Worm (Caenorhabditis elegans) whole organism, late embryonic: ENCODE results near the gene sru-38.

Experiments
- C38D4.7 ChIP-seq: fragments of 200-800 bp; sonication (Bioruptor generic); optimal IDR thresholded peaks from 2 replicates; lab custom pipeline; 2018; ENCODE audit warnings: mild to moderate bottlenecking, missing genetic modification characterization, moderate library complexity, missing compliant biosample characterization
- ahr-1 ChIP-seq: sonication (generic microtip); optimal IDR thresholded peaks from 2 replicates; lab custom pipeline; 2016; ENCODE audit warnings: missing genetic modification characterization, missing compliant biosample characterization
- ama-1 ChIP-seq: fragments of 150-350 bp; optimal IDR thresholded peaks from 2 replicates; lab custom pipeline; 2014
- ceh-14 ChIP-seq: sonication (generic microtip); optimal IDR thresholded peaks from 2 replicates; lab custom pipeline; 2016; ENCODE audit warnings: missing genotype, missing genetic modification characterization, missing compliant biosample characterization
- ceh-2 ChIP-seq: sonication (generic microtip); optimal IDR thresholded peaks from 2 replicates; lab custom pipeline; 2016; ENCODE audit warnings: missing genotype, missing genetic modification characterization, missing compliant biosample characterization
- ceh-24 ChIP-seq: sonication (generic microtip); optimal IDR thresholded peaks from 2 replicates; lab custom pipeline; 2016; ENCODE audit warnings: mild to moderate bottlenecking, missing genetic modification characterization, missing compliant biosample characterization
- ceh-30 ChIP-seq: fragments of 150-350 bp; optimal IDR thresholded peaks from 2 replicates; lab custom pipeline; 2014; ENCODE audit warnings: missing biosample characterization, missing genetic modification characterization
- ceh-31 ChIP-seq: sonication (generic microtip); optimal IDR thresholded peaks from 2 replicates; lab custom pipeline; 2016; ENCODE audit warnings: missing genetic modification characterization, missing compliant biosample characterization
- ceh-45 ChIP-seq: fragments of 200-800 bp; sonication (Bioruptor generic); IDR thresholded peaks from 2 replicates; pipeline ENCODE4 v1.3.6; 2022; ENCODE audit warnings: missing genetic modification reagents, missing genetic modification characterization, missing compliant biosample characterization
- ceh-48 ChIP-seq: sonication (generic microtip); optimal IDR thresholded peaks from 2 replicates; lab custom pipeline; 2016; ENCODE audit warnings: missing genetic modification characterization, inconsistent platforms, missing compliant biosample characterization
- ceh-6 ChIP-seq: fragments of 200-800 bp; sonication (Bioruptor generic); optimal IDR thresholded peaks from 2 replicates; lab custom pipeline; 2018; ENCODE audit warnings: mild to moderate bottlenecking, missing genetic modification characterization, missing compliant biosample characterization
- che-1 ChIP-seq: sonication (generic microtip); optimal IDR thresholded peaks from 2 replicates; lab custom pipeline; 2016; ENCODE audit warnings: mild to moderate bottlenecking, missing genetic modification characterization, missing compliant biosample characterization
- dve-1 ChIP-seq: sonication (generic microtip); optimal IDR thresholded peaks from 2 replicates; lab custom pipeline; 2017; ENCODE audit warnings: antibody characterized with exemption, mild to moderate bottlenecking, missing genetic modification characterization, missing compliant biosample characterization
- eyg-1 ChIP-seq: sonication (generic microtip); optimal IDR thresholded peaks from 2 replicates; lab custom pipeline; 2016; ENCODE audit warnings: missing genotype, missing genetic modification characterization, missing compliant biosample characterization
- fax-1 ChIP-seq: sonication (generic microtip); optimal IDR thresholded peaks from 2 replicates; lab custom pipeline; 2016; ENCODE audit warnings: missing genotype, missing genetic modification characterization, missing compliant biosample characterization
- fkh-10 ChIP-seq: fragments of 150-350 bp; optimal IDR thresholded peaks from 2 replicates; lab custom pipeline; 2014; ENCODE audit warnings: missing biosample characterization, missing genetic modification reagents, missing genetic modification characterization
- fkh-6 ChIP-seq: sonication (generic microtip); optimal IDR thresholded peaks from 2 replicates; lab custom pipeline; 2016; ENCODE audit warnings: missing genetic modification characterization, missing compliant biosample characterization
- hlh-13 ChIP-seq: fragments of 200-800 bp; sonication (Bioruptor generic); optimal IDR thresholded peaks from 2 replicates; lab custom pipeline; 2018; ENCODE audit warnings: mild to moderate bottlenecking, missing genetic modification characterization, missing compliant biosample characterization
- hlh-30 ChIP-seq: sonication (generic microtip); optimal IDR thresholded peaks from 2 replicates; lab custom pipeline; 2017; ENCODE audit warnings: antibody characterized with exemption, missing genetic modification characterization, missing compliant biosample characterization; ENCODE audit not compliant: insufficient read depth
- hlh-8 ChIP-seq: sonication (generic microtip); optimal IDR thresholded peaks from 2 replicates; lab custom pipeline; 2016; ENCODE audit warnings: missing genotype, missing genetic modification characterization, missing compliant biosample characterization
- lim-6 ChIP-seq: sonication (generic microtip); optimal IDR thresholded peaks from 2 replicates; lab custom pipeline; 2016; ENCODE audit warnings: missing genetic modification characterization, missing compliant biosample characterization
- lin-11 ChIP-seq: fragments of 200-800 bp; sonication (Bioruptor generic); optimal IDR thresholded peaks from 2 replicates; lab custom pipeline; 2018; ENCODE audit warnings: mild to moderate bottlenecking, missing genetic modification characterization, missing compliant biosample characterization
- madf-2 ChIP-seq: sonication (generic microtip); optimal IDR thresholded peaks from 2 replicates; lab custom pipeline; 2017; ENCODE audit warnings: missing genetic modification characterization, missing compliant biosample characterization
- mec-3 ChIP-seq: sonication (generic microtip); optimal IDR thresholded peaks from 2 replicates; lab custom pipeline; 2016; ENCODE audit warnings: borderline replicate concordance, missing genetic modification characterization, missing compliant biosample characterization
- nfya-1 ChIP-seq: sonication (generic microtip); optimal IDR thresholded peaks from 2 replicates; lab custom pipeline; 2017; ENCODE audit warnings: missing genetic modification characterization, mild to moderate bottlenecking, missing compliant biosample characterization, antibody characterized with exemption, moderate library complexity
- pax-1 ChIP-seq: fragments of 150-350 bp; optimal IDR thresholded peaks from 2 replicates; lab custom pipeline; 2014; ENCODE audit warnings: missing biosample characterization, missing genetic modification characterization
- pros-1 ChIP-seq: fragments of 150-350 bp; optimal IDR thresholded peaks from 2 replicates; lab custom pipeline; 2014; ENCODE audit warnings: missing biosample characterization, missing genetic modification reagents, missing genetic modification characterization
- ref-2 ChIP-seq: sonication (generic microtip); optimal IDR thresholded peaks from 2 replicates; lab custom pipeline; 2016; ENCODE audit warnings: missing genetic modification characterization, missing compliant biosample characterization
- rnt-1 ChIP-seq: sonication (generic microtip); optimal IDR thresholded peaks from 2 replicates; lab custom pipeline; 2016; ENCODE audit warnings: missing genetic modification characterization, missing compliant biosample characterization
- sox-4 ChIP-seq: sonication (generic microtip); optimal IDR thresholded peaks from 2 replicates; lab custom pipeline; 2017; ENCODE audit warnings: mild to moderate bottlenecking, missing genetic modification characterization, inconsistent platforms, missing compliant biosample characterization
- syd-9 ChIP-seq: sonication (generic microtip); optimal IDR thresholded peaks from 2 replicates; lab custom pipeline; 2016; ENCODE audit warnings: mild to moderate bottlenecking, missing genetic modification characterization, moderate library complexity, missing compliant biosample characterization
- tbx-2 ChIP-seq: sonication (generic microtip); optimal IDR thresholded peaks from 2 replicates; lab custom pipeline; 2016; ENCODE audit warnings: missing genetic modification characterization, missing compliant biosample characterization
- ttx-3 ChIP-seq: sonication (generic microtip); optimal IDR thresholded peaks from 2 replicates; lab custom pipeline; 2016; ENCODE audit warnings: missing genetic modification reagents, missing genetic modification characterization, missing compliant biosample characterization
- unc-3 ChIP-seq, 2 experiments: fragments of 200-800 bp in 1 of 2; sonication (Bioruptor generic) in 1 of 2; sonication (generic microtip) in 1 of 2; conservative IDR thresholded peaks in 1 of 2; optimal IDR thresholded peaks in 1 of 2; 2 replicates each; pipeline versions ENCODE4 v1.3.6 to Lab custom; 2016 to 2022; ENCODE audit warnings: missing compliant biosample characterization in 2 of 2, missing genetic modification characterization in 2 of 2, missing genetic modification reagents in 1 of 2
- unc-42 ChIP-seq: sonication (generic microtip); optimal IDR thresholded peaks from 2 replicates; lab custom pipeline; 2016; ENCODE audit warnings: missing genotype, missing genetic modification characterization, missing compliant biosample characterization
- zip-5 ChIP-seq: sonication (generic microtip); optimal IDR thresholded peaks from 2 replicates; lab custom pipeline; 2016; ENCODE audit warnings: missing genetic modification characterization, missing compliant biosample characterization
- ztf-16 ChIP-seq: sonication (generic microtip); optimal IDR thresholded peaks from 2 replicates; lab custom pipeline; 2017; ENCODE audit warnings: missing genetic modification characterization, missing compliant biosample characterization

Gene sru-38

DNA sequence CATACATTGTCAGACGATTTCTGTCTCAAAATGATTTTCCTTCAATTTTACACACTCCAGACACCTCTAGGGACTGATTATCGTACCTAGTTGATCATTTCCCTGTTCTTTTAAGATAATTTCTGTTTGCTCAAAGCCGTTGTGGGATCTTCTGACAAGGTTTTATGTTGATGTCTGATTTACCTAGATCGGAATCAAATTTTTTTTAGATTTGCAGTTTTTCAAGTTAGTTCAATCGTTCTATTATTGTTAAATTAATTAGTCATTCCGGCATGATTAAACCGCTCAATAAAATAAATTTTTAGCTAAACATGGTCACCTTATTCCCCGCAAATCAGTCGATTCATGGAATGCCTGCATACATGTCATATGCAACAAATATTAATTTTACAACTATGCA lies 22.3 kb downstream of the sru-38 start, which contains the start of gene sru-30:
sru-30 (plus strand) TSS at position 301 of the 400 bp plus-strand sequence.
- TF ChIP-seq ama-1 (lab: Kevin White, UChicago) (no peak), hlh-13 (GFP tag; lab: Kevin White, UChicago) (no peak), dve-1 (tag; lab: Kevin White, UChicago) (no peak), nfya-1 (no peak), ceh-31 (tag; lab: Kevin White, UChicago) (no peak)

DNA sequence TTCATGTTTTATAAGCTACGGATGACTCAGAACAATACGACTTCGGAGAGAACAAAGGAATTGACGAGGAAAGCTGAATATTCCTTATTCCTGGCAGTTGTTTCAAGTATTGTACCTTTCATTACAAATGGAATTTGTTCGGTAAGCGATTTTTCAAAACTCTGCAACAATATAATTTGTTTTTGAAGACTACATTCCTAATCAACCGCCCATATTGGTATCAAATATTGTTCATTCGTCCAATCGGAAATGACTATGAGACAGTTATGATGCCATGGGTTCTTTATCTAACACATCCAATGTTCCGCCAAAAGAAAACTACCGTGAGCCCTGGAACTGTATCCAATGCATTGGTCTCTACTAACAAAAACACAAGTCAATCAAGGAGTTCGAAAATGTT lies 23.6 kb downstream of the sru-38 start:
- no peak for TF ChIP-seq zip-5 (tag; lab: Kevin White, UChicago)
- TF ChIP-seq ceh-24 = no peak
- TF ChIP-seq nfya-1 = no peak
- TF ChIP-seq fkh-10 (GFP tag; lab: Kevin White, UChicago) = no peak
- TF ChIP-seq sox-4 (tag; lab: Kevin White, UChicago) = no peak
- no peak for TF ChIP-seq fkh-6 (tag; lab: Kevin White, UChicago)
- no peak for TF ChIP-seq hlh-30
- TF ChIP-seq ceh-48 (tag; lab: Kevin White, UChicago) = no peak
- TF ChIP-seq tbx-2 (tag; lab: Kevin White, UChicago) = no peak
- no peak for TF ChIP-seq madf-2 (tag; lab: Kevin White, UChicago)
- TF ChIP-seq ceh-31 (tag; lab: Kevin White, UChicago) = no peak
- no peak for TF ChIP-seq fax-1 (tag; lab: Kevin White, UChicago)
- TF ChIP-seq ceh-30 (tag; lab: Kevin White, UChicago) = no peak
- TF ChIP-seq lim-6 (tag; lab: Kevin White, UChicago) = no peak
- TF ChIP-seq che-1 (tag; lab: Kevin White, UChicago) = no peak

DNA sequence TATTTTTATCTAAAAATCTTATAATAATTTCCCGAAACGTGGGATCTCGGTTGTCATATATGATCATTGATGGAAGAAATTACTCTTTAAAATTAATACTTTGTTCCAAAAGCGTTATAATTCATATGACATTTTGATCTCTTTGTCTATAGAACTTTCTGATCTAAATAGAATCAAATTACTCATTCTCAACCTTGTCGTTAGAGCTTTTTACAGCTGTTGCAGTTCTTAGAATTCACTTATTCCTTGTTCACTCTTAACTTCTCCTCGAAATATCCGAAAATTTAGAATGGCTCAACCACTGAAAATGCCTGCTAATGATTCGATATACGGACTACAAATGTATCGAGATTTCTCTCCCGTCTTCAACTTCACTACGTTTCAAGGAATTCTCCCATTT lies 24.7 kb downstream of the sru-38 start, which contains the start of gene sru-29:
sru-29 (plus strand) TSS at position 301 of the 400 bp plus-strand sequence.
- no peak for TF ChIP-seq ref-2 (tag; lab: Kevin White, UChicago)
- TF ChIP-seq eyg-1 = no peak
- no peak for TF ChIP-seq nfya-1
- no peak for TF ChIP-seq syd-9 (tag; lab: Kevin White, UChicago)
- TF ChIP-seq pros-1 (tag; lab: Kevin White, UChicago) = no peak
- TF ChIP-seq ama-1 (lab: Kevin White, UChicago) = no peak
- no peak for TF ChIP-seq ttx-3 (tag; lab: Kevin White, UChicago)
- TF ChIP-seq C38D4.7 (GFP tag; lab: Kevin White, UChicago) = no peak
- TF ChIP-seq fax-1 (tag; lab: Kevin White, UChicago) = no peak
- TF ChIP-seq pax-1 (tag; lab: Kevin White, UChicago) = no peak
- TF ChIP-seq ceh-2 (tag; lab: Kevin White, UChicago) = no peak

DNA sequence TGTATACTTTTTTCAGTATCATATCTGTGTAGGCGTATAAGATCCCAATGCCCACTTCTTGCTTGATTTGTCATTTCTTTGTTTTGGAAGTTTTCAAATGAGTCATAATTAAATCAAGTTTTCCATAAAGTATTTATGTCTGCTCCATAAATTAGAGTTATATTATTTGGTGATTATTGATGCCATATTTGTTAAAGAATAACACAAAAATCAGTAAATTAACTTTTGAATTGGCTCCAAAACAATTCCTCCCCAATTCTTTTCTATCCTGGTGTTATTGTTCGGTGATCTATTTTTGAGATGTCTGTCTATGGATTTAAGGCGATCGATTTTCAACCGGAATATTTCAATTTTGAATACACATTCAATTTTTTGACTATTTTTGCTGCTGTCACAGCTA lies 30.7 kb downstream of the sru-38 start, which contains the start of gene sru-37:
sru-37 (plus strand) TSS at position 301 of the 400 bp plus-strand sequence.
- TF ChIP-seq mec-3 (tag; lab: Kevin White, UChicago) = no peak
- TF ChIP-seq ceh-45 = no peak
- no peak for TF ChIP-seq lin-11
- no peak for TF ChIP-seq ceh-6 (GFP tag; lab: Kevin White, UChicago)
- TF ChIP-seq ceh-48 (tag; lab: Kevin White, UChicago) = no peak
- no peak for TF ChIP-seq nfya-1
- TF ChIP-seq unc-3 (GFP tag; conservative IDR thresholded peaks at IDR 0.05; lab: Robert Waterston, UW) = no peak
- TF ChIP-seq unc-3 (tag; optimal IDR thresholded peaks at IDR 0.05; lab: Kevin White, UChicago) = no peak
- TF ChIP-seq fkh-10 (GFP tag; lab: Kevin White, UChicago) = no peak
- TF ChIP-seq ceh-14 (tag; lab: Kevin White, UChicago) = no peak
- no peak for TF ChIP-seq hlh-8 (tag; lab: Kevin White, UChicago)
- no peak for TF ChIP-seq ztf-16 (tag; lab: Kevin White, UChicago)
- TF ChIP-seq ahr-1 (tag; lab: Kevin White, UChicago) = no peak
- TF ChIP-seq unc-42 (tag; lab: Kevin White, UChicago) = no peak
- no peak for TF ChIP-seq pax-1 (tag; lab: Kevin White, UChicago)
- no peak for TF ChIP-seq rnt-1 (tag; lab: Kevin White, UChicago)
